Worm (Caenorhabditis elegans): Measurements from ENCODE around the gene spp-21.

The spp-21 gene

ce11 chrX:11515381-11515780, 25.5 kb downstream of the spp-21 start:
- TF ChIP-seq crh-2 (tag; optimal IDR thresholded peaks at IDR 0.05) (peak; percentile 82), lin-39 (tag; optimal IDR thresholded peaks at IDR 0.05) (no peak), gmeb-1 (tag; optimal IDR thresholded peaks at IDR 0.05) (peak; percentile 12), unc-39 (tag; optimal IDR thresholded peaks at IDR 0.05) (no peak), nhr-23 (tag; optimal IDR thresholded peaks at IDR 0.05) (no peak), nhr-21 (tag; optimal IDR thresholded peaks at IDR 0.05) (no peak), ceh-82 (tag; optimal IDR thresholded peaks at IDR 0.05) (no peak), nhr-237 (tag; optimal IDR thresholded peaks at IDR 0.05) (no peak), sma-9 (GFP tag; optimal IDR thresholded peaks at IDR 0.05) (peak; percentile 65), sma-9 (tag; optimal IDR thresholded peaks at IDR 0.05) (no peak), F13H6.1 (tag; optimal IDR thresholded peaks at IDR 0.05) (peak; percentile 27), nhr-25 (tag; optimal IDR thresholded peaks at IDR 0.05) (no peak), fos-1 (tag; optimal IDR thresholded peaks at IDR 0.05) (peak; percentile 97), skn-1 (tag; optimal IDR thresholded peaks at IDR 0.05) (peak; percentile 59), nhr-11 (tag; optimal IDR thresholded peaks at IDR 0.05) (no peak), nhr-77 (tag; optimal IDR thresholded peaks at IDR 0.05) (no peak), sem-4 (tag; optimal IDR thresholded peaks at IDR 0.05) (no peak), nhr-10 (tag; optimal IDR thresholded peaks at IDR 0.05) (no peak), elt-3 (tag; optimal IDR thresholded peaks at IDR 0.05) (no peak), R02D3.7 (tag; optimal IDR thresholded peaks at IDR 0.05) (no peak), ceh-16 (tag; optimal IDR thresholded peaks at IDR 0.05) (no peak), ztf-4 (tag; optimal IDR thresholded peaks at IDR 0.05) (no peak), egl-27 (tag; optimal IDR thresholded peaks at IDR 0.05) (no peak)

ce11 chrX:11517433-11517832, 27.5 kb downstream of the spp-21 start:
- TF ChIP-seq egl-27 (tag; optimal IDR thresholded peaks at IDR 0.05) = no peak
- TF ChIP-seq mbf-1 (tag; optimal IDR thresholded peaks at IDR 0.05) = no peak
- TF ChIP-seq F13H6.1 (tag; optimal IDR thresholded peaks at IDR 0.05) = no peak
- TF ChIP-seq lin-39 (tag; optimal IDR thresholded peaks at IDR 0.05) = no peak
- no peak for TF ChIP-seq alr-1 (tag; optimal IDR thresholded peaks at IDR 0.05)
- TF ChIP-seq mdl-1 (tag; optimal IDR thresholded peaks at IDR 0.05) = no peak
- TF ChIP-seq nhr-21 (tag; optimal IDR thresholded peaks at IDR 0.05) = no peak
- TF ChIP-seq C34F6.9 (tag; optimal IDR thresholded peaks at IDR 0.05) = no peak
- TF ChIP-seq nhr-11 (tag; optimal IDR thresholded peaks at IDR 0.05) = no peak
- no peak for TF ChIP-seq R02D3.7 (tag; optimal IDR thresholded peaks at IDR 0.05)
- no peak for TF ChIP-seq elt-1 (tag; optimal IDR thresholded peaks at IDR 0.05)
- no peak for TF ChIP-seq nhr-77 (tag; optimal IDR thresholded peaks at IDR 0.05)
- no peak for TF ChIP-seq unc-55 (GFP tag; optimal IDR thresholded peaks at IDR 0.05)

ce11 chrX:11518415-11518814, 28.5 kb downstream of the spp-21 start:
- TF ChIP-seq fos-1 (tag; optimal IDR thresholded peaks at IDR 0.05) = peak; percentile 15
- TF ChIP-seq ceh-82 (tag; optimal IDR thresholded peaks at IDR 0.05) = no peak
- TF ChIP-seq Y55F3AM.14 (GFP tag; optimal IDR thresholded peaks at IDR 0.05) = no peak
- no peak for TF ChIP-seq mab-5 (tag; optimal IDR thresholded peaks at IDR 0.05)
- TF ChIP-seq elt-1 (tag; optimal IDR thresholded peaks at IDR 0.05) = no peak
- TF ChIP-seq lin-13 (GFP tag; optimal IDR thresholded peaks at IDR 0.05) = no peak

- TF ChIP-seq crh-2 (tag; optimal IDR thresholded peaks at IDR 0.05) = peak; percentile 82
- peak; percentile 60 for TF ChIP-seq sma-9 (GFP tag; optimal IDR thresholded peaks at IDR 0.05)
- no peak for TF ChIP-seq sma-9 (tag; optimal IDR thresholded peaks at IDR 0.05)
- TF ChIP-seq elt-3 (tag; optimal IDR thresholded peaks at IDR 0.05) = no peak
- TF ChIP-seq gmeb-1 (tag; optimal IDR thresholded peaks at IDR 0.05) = peak; percentile 43
- TF ChIP-seq ceh-82 (tag; optimal IDR thresholded peaks at IDR 0.05) = no peak
- no peak for TF ChIP-seq nhr-129 (tag; optimal IDR thresholded peaks at IDR 0.05)
- TF ChIP-seq fos-1 (tag; optimal IDR thresholded peaks at IDR 0.05) = peak; percentile 94
- no peak for TF ChIP-seq ztf-11 (tag; optimal IDR thresholded peaks at IDR 0.05)
- TF ChIP-seq F13H6.1 (tag; optimal IDR thresholded peaks at IDR 0.05) = peak; percentile 44
- no peak for TF ChIP-seq ztf-4 (tag; optimal IDR thresholded peaks at IDR 0.05)
- no peak for TF ChIP-seq nhr-6 (tag; optimal IDR thresholded peaks at IDR 0.05)
- no peak for TF ChIP-seq nhr-12 (tag; optimal IDR thresholded peaks at IDR 0.05)
These were observed 29.1 kb downstream of the spp-21 start, which contains the start of gene hpo-34 for ce11 chrX:11519016-11519509. TSS of gene hpo-34 (minus strand) at chrX:11519066.
